Worm (Caenorhabditis elegans) whole organism, L3 larva: Measurements from ENCODE around the gene ppt-1.

Experiments used
- elt-1 ChIP-seq: fragments of 150-350 bp; optimal IDR thresholded peaks from 2 replicates; lab custom pipeline; 2014; ENCODE audit warnings: missing biosample characterization, missing genetic modification characterization
- jun-1 ChIP-seq: fragments of 150-350 bp; optimal IDR thresholded peaks from 2 replicates; lab custom pipeline; 2014; ENCODE audit warnings: missing biosample characterization, missing genetic modification reagents, missing genetic modification characterization
- snpc-4 ChIP-seq: fragments of 150-350 bp; optimal IDR thresholded peaks from 2 replicates; lab custom pipeline; 2014; ENCODE audit warnings: missing biosample characterization, missing genetic modification characterization
- unc-39 ChIP-seq: sonication (generic microtip); optimal IDR thresholded peaks from 4 replicates; lab custom pipeline; 2017; ENCODE audit warnings: missing biosample characterization, missing genetic modification characterization

DNA sequence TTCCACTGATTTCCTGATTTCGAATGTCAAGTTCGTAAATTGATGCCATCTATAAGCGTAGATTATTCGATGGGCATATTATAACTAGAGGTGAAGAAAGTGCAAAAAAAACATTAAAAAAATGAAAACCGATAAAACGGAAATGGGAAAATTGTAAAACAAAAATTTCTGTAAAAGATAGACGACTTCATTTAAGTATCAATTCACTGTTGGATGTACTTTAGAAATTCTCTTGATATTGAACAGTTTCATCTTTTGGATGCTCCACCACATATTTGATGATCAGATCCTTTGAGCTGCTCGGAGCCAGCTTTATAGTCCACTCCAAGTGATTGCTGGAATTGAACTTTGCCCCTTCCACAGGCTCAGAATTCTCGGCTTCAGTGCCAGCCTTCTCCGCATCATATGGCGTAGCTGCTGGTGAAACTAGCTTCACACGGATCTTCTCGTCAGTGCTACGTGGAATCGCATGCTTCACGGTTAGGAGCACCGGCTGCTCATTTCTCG is 23.5 kb downstream of the ppt-1 start, which contains the start of gene ZK1055.6:
- TF ChIP-seq elt-1 (tag; lab: Kevin White, UChicago) (no peak), snpc-4 (no peak), unc-39 (tag; lab: Kevin White, UChicago) (no peak), jun-1 (tag; lab: Kevin White, UChicago) (no peak)
